Fruit fly (Drosophila melanogaster) whole organism, embryonic: Measurements from ENCODE around the gene CG43675.
A peak's percentile ranks its signal among the peaks of the same experiment; 100 is the strongest.

Experiments
- ATbp ChIP-seq: fragments of 200-800 bp; sonication (Bioruptor generic); optimal IDR thresholded peaks from 2 replicates; lab custom pipeline; 2017; ENCODE audit warnings: missing biosample characterization, mild to moderate bottlenecking, missing genetic modification characterization, missing genetic modification reagents
- Adf1 ChIP-seq: fragments of 200-800 bp; sonication (Bioruptor generic); IDR thresholded peaks from 2 replicates; pipeline ENCODE4 v1.3.6; 2022; ENCODE audit warnings: missing biosample characterization, missing genetic modification characterization
- CG11723 ChIP-seq: fragments of 200-800 bp; sonication (Bioruptor generic); optimal IDR thresholded peaks from 2 replicates; lab custom pipeline; 2017; ENCODE audit warnings: missing biosample characterization, mild to moderate bottlenecking, missing genetic modification characterization
- CG12299 ChIP-seq: fragments of 200-800 bp; sonication (Bioruptor generic); optimal IDR thresholded peaks from 2 replicates; lab custom pipeline; 2018; ENCODE audit warnings: missing biosample characterization, mild to moderate bottlenecking, missing genetic modification characterization
- CG1233 ChIP-seq: fragments of 200-800 bp; sonication (Bioruptor generic); optimal IDR thresholded peaks from 4 replicates; lab custom pipeline; 2018; ENCODE audit warnings: missing biosample characterization, mild to moderate bottlenecking, missing genetic modification characterization
- CG15073 ChIP-seq: fragments of 200-800 bp; sonication (Bioruptor generic); optimal IDR thresholded peaks from 2 replicates; lab custom pipeline; 2016; ENCODE audit warnings: missing biosample characterization, missing genetic modification characterization
- CG1602 ChIP-seq: fragments of 200-800 bp; sonication (Bioruptor generic); optimal IDR thresholded peaks from 3 replicates; lab custom pipeline; 2016; ENCODE audit warnings: missing biosample characterization, missing genetic modification characterization
- CG30431 ChIP-seq: fragments of 200-800 bp; sonication (Bioruptor generic); optimal IDR thresholded peaks from 2 replicates; lab custom pipeline; 2017; ENCODE audit warnings: missing biosample characterization, missing genetic modification characterization
- CG4360 ChIP-seq: fragments of 200-800 bp; sonication (Bioruptor generic); IDR thresholded peaks from 2 replicates; pipeline ENCODE4 v1.3.6; 2022; ENCODE audit warnings: missing biosample characterization, missing genetic modification characterization
- CG43689 ChIP-seq: fragments of 200-800 bp; sonication (Bioruptor generic); IDR thresholded peaks from 2 replicates; pipeline ENCODE4 v1.3.6; 2022; ENCODE audit warnings: missing biosample characterization, missing genetic modification characterization
- CG4854 ChIP-seq: fragments of 200-800 bp; sonication (Bioruptor generic); optimal IDR thresholded peaks from 2 replicates; lab custom pipeline; 2016; ENCODE audit warnings: missing biosample characterization, missing genetic modification characterization, inconsistent platforms
- CG6654 ChIP-seq: fragments of 200-800 bp; sonication (Bioruptor generic); optimal IDR thresholded peaks from 2 replicates; lab custom pipeline; 2017; ENCODE audit warnings: missing biosample characterization, mild to moderate bottlenecking, missing genetic modification characterization
- CG6765 ChIP-seq: fragments of 200-800 bp; sonication (Bioruptor generic); optimal IDR thresholded peaks from 3 replicates; lab custom pipeline; 2017; ENCODE audit warnings: missing biosample characterization, mild to moderate bottlenecking, missing genetic modification characterization
- CG7745 ChIP-seq: fragments of 200-800 bp; sonication (Bioruptor generic); optimal IDR thresholded peaks from 2 replicates; lab custom pipeline; 2018; ENCODE audit warnings: missing biosample characterization, mild to moderate bottlenecking, missing genetic modification characterization, moderate library complexity
- CG7786 ChIP-seq: fragments of 200-800 bp; sonication (Bioruptor generic); optimal IDR thresholded peaks from 2 replicates; lab custom pipeline; 2016; ENCODE audit warnings: missing biosample characterization, missing genetic modification characterization
- CG7839 ChIP-seq: fragments of 200-800 bp; sonication (Bioruptor generic); optimal IDR thresholded peaks from 3 replicates; lab custom pipeline; 2018; ENCODE audit warnings: missing biosample characterization, mild to moderate bottlenecking, missing genetic modification characterization, moderate library complexity
- CG8281 ChIP-seq: fragments of 200-800 bp; sonication (Bioruptor generic); optimal IDR thresholded peaks from 2 replicates; lab custom pipeline; 2018; ENCODE audit warnings: missing biosample characterization, mild to moderate bottlenecking, missing genetic modification characterization, moderate library complexity
- CG8359 ChIP-seq: fragments of 200-800 bp; sonication (Bioruptor generic); optimal IDR thresholded peaks from 2 replicates; lab custom pipeline; 2017; ENCODE audit warnings: missing biosample characterization, mild to moderate bottlenecking, missing genetic modification characterization, borderline replicate concordance
- CG9215 ChIP-seq: fragments of 200-800 bp; sonication (Bioruptor generic); IDR thresholded peaks from 2 replicates; pipeline ENCODE4 v1.3.6; 2022; ENCODE audit warnings: missing biosample characterization, missing genetic modification characterization
- CG9609 ChIP-seq: fragments of 200-800 bp; sonication (Bioruptor generic); optimal IDR thresholded peaks from 3 replicates; lab custom pipeline; 2016; ENCODE audit warnings: missing biosample characterization, missing genetic modification characterization
- CG9817 ChIP-seq: fragments of 200-800 bp; sonication (Bioruptor generic); optimal IDR thresholded peaks from 2 replicates; lab custom pipeline; 2018; ENCODE audit warnings: missing biosample characterization, mild to moderate bottlenecking, missing genetic modification characterization, moderate library complexity
- CG9932 ChIP-seq: fragments of 200-800 bp; sonication (Bioruptor generic); IDR thresholded peaks from 2 replicates; pipeline ENCODE4 v1.3.6; 2022; ENCODE audit warnings: missing biosample characterization, missing genetic modification characterization
- D19B ChIP-seq: fragments of 200-800 bp; sonication (Bioruptor generic); optimal IDR thresholded peaks from 2 replicates; lab custom pipeline; 2017; ENCODE audit warnings: missing biosample characterization, mild to moderate bottlenecking, missing genetic modification characterization
- Deaf1 ChIP-seq: fragments of 200-800 bp; optimal IDR thresholded peaks from 3 replicates; lab custom pipeline; 2019; ENCODE audit warnings: missing biosample characterization, mild to moderate bottlenecking, missing genetic modification characterization, moderate library complexity
- Dip3 ChIP-seq: fragments of 200-800 bp; sonication (Bioruptor generic); optimal IDR thresholded peaks from 3 replicates; lab custom pipeline; 2016; ENCODE audit warnings: missing biosample characterization, missing genetic modification characterization
- Ets97D ChIP-seq: fragments of 200-800 bp; sonication (Bioruptor generic); optimal IDR thresholded peaks from 3 replicates; lab custom pipeline; 2016; ENCODE audit warnings: missing biosample characterization, missing genetic modification characterization
- HHEX ChIP-seq: fragments of 200-800 bp; sonication (Bioruptor generic); optimal IDR thresholded peaks from 3 replicates; lab custom pipeline; 2017; ENCODE audit warnings: missing biosample characterization, mild to moderate bottlenecking, missing genetic modification characterization, missing genetic modification reagents
- Hsf ChIP-seq: fragments of 200-800 bp; sonication (Bioruptor generic); optimal IDR thresholded peaks from 3 replicates; lab custom pipeline; 2016; ENCODE audit warnings: missing biosample characterization, missing genetic modification characterization
- Kr ChIP-seq: fragments of 200-800 bp; sonication (Bioruptor generic); optimal IDR thresholded peaks from 2 replicates; lab custom pipeline; 2017; ENCODE audit warnings: missing biosample characterization, mild to moderate bottlenecking, missing genetic modification characterization
- Med ChIP-seq: fragments of 200-800 bp; sonication (Bioruptor generic); peaks from one replicate; lab custom pipeline; 2016; ENCODE audit warnings: missing biosample characterization, missing genetic modification characterization, mild to moderate bottlenecking, inconsistent platforms, moderate library complexity
- NC2α ChIP-seq: fragments of 200-800 bp; sonication (Bioruptor generic); optimal IDR thresholded peaks from 2 replicates; lab custom pipeline; 2016; ENCODE audit warnings: missing biosample characterization, missing genetic modification characterization
- NC2β ChIP-seq: fragments of 200-800 bp; sonication (Bioruptor generic); optimal IDR thresholded peaks from 2 replicates; lab custom pipeline; 2016; ENCODE audit warnings: missing biosample characterization, missing genetic modification characterization
- Six4 ChIP-seq: fragments of 200-800 bp; sonication (Bioruptor generic); optimal IDR thresholded peaks from 2 replicates; lab custom pipeline; 2016; ENCODE audit warnings: missing biosample characterization, missing genetic modification characterization
- Xbp1 ChIP-seq: fragments of 200-800 bp; sonication (Bioruptor generic); optimal IDR thresholded peaks from 3 replicates; lab custom pipeline; 2016; ENCODE audit warnings: missing biosample characterization, mild to moderate bottlenecking, missing genetic modification characterization
- YL-1 ChIP-seq: fragments of 200-800 bp; sonication (Bioruptor generic); optimal IDR thresholded peaks from 3 replicates; lab custom pipeline; 2017; ENCODE audit warnings: missing biosample characterization, mild to moderate bottlenecking, missing genetic modification characterization
- chn ChIP-seq: fragments of 200-800 bp; sonication (Bioruptor generic); optimal IDR thresholded peaks from 2 replicates; lab custom pipeline; 2016; ENCODE audit warnings: missing biosample characterization, missing genetic modification characterization
- dmrt99B ChIP-seq: fragments of 200-800 bp; sonication (Bioruptor generic); optimal IDR thresholded peaks from 2 replicates; lab custom pipeline; 2018; ENCODE audit warnings: missing biosample characterization, mild to moderate bottlenecking, missing genetic modification characterization, moderate library complexity
- fd96Cb ChIP-seq: fragments of 200-800 bp; sonication (Bioruptor generic); optimal IDR thresholded peaks from 2 replicates; lab custom pipeline; 2018; ENCODE audit warnings: missing biosample characterization, mild to moderate bottlenecking, missing genetic modification characterization, moderate library complexity
- gce ChIP-seq: fragments of 200-800 bp; sonication (Bioruptor generic); IDR thresholded peaks from 3 replicates; pipeline ENCODE4 v1.3.6; 2022; ENCODE audit warnings: missing biosample characterization, missing genetic modification characterization
- grn ChIP-seq: fragments of 200-800 bp; sonication (Bioruptor generic); optimal IDR thresholded peaks from 3 replicates; lab custom pipeline; 2017; ENCODE audit warnings: missing biosample characterization, missing genetic modification characterization
- kah ChIP-seq: fragments of 200-800 bp; sonication (Bioruptor generic); optimal IDR thresholded peaks from 2 replicates; lab custom pipeline; 2018; ENCODE audit warnings: missing biosample characterization, mild to moderate bottlenecking, missing genetic modification characterization
- kay ChIP-seq: fragments of 200-800 bp; sonication (Bioruptor generic); optimal IDR thresholded peaks from 2 replicates; lab custom pipeline; 2016; ENCODE audit warnings: missing biosample characterization, missing genetic modification characterization
- lbe ChIP-seq: fragments of 200-800 bp; sonication (Bioruptor generic); optimal IDR thresholded peaks from 2 replicates; lab custom pipeline; 2016; ENCODE audit warnings: missing biosample characterization, mild to moderate bottlenecking, missing genetic modification characterization
- lilli ChIP-seq: fragments of 200-800 bp; sonication (Bioruptor generic); optimal IDR thresholded peaks from 3 replicates; lab custom pipeline; 2016; ENCODE audit warnings: missing biosample characterization, missing genetic modification characterization
- pan ChIP-seq, 4 experiments: fragments of >200 bp in 3 of 4; fragments of 200-800 bp in 1 of 4; sonication (Bioruptor generic) in 1 of 4; optimal IDR thresholded peaks in 3 of 4; IDR thresholded peaks in 1 of 4; 2 replicates each; pipeline versions ENCODE4 v1.3.6 to Lab custom; 2017 to 2022; ENCODE audit warnings: missing biosample characterization in 2 of 4, missing genetic modification characterization in 2 of 4, mixed read lengths in 1 of 4
- ranshi ChIP-seq: fragments of 200-800 bp; sonication (Bioruptor generic); IDR thresholded peaks from 2 replicates; pipeline ENCODE4 v1.3.6; 2022; ENCODE audit warnings: missing biosample characterization, missing genetic modification characterization
- repo ChIP-seq: fragments of 200-800 bp; sonication (Bioruptor generic); optimal IDR thresholded peaks from 2 replicates; lab custom pipeline; 2016; ENCODE audit warnings: missing biosample characterization, missing genetic modification characterization
- sc ChIP-seq, 3 experiments: fragments of >200 bp in 2 of 3; fragments of 200-800 bp in 1 of 3; sonication (Bioruptor generic) in 1 of 3; optimal IDR thresholded peaks; 2 replicates in 2 of 3; 3 replicates in 1 of 3; lab custom pipeline; 2017; ENCODE audit warnings: mild to moderate bottlenecking in 1 of 3, missing biosample characterization in 1 of 3, missing genetic modification characterization in 1 of 3, missing genetic modification reagents in 1 of 3
- tup ChIP-seq: fragments of 200-800 bp; sonication (Bioruptor generic); optimal IDR thresholded peaks from 2 replicates; lab custom pipeline; 2016; ENCODE audit warnings: missing biosample characterization, mild to moderate bottlenecking, missing genetic modification characterization, moderate library complexity
- zen ChIP-seq: fragments of 200-800 bp; sonication (Bioruptor generic); optimal IDR thresholded peaks from 3 replicates; lab custom pipeline; 2018; ENCODE audit warnings: missing biosample characterization, mild to moderate bottlenecking, missing genetic modification characterization, moderate library complexity

Gene CG43675

DNA sequence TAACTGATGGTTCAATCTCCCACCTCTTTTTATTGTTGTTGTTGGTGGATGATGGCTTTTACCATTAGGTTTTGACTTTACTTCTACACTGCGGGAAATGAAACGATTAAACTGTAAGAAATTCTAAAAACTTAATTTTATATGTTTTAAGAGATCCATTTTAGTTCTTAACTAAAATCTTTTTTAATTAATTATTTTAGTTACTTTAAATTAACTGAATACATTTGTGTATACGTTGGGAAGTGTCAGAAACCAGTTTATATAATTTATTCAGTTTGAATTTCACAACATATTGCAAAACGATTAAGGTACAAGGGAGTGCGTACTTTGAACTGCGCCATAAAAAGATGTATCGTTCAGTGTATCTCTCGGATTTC, 2.0 kb upstream of the CG43675 start (continued):
- TF ChIP-seq CG12299 (tag; lab: Kevin White, UChicago) (peak; percentile 83), CG6654 (GFP tag; lab: Kevin White, UChicago) (peak; percentile 63), kay (GFP tag; lab: Kevin White, UChicago) (no peak), Kr (GFP tag; lab: Kevin White, UChicago) (no peak), Xbp1 (GFP tag; lab: Kevin White, UChicago) (peak; percentile 84), NC2β (GFP tag; lab: Kevin White, UChicago) (peak; percentile 16), ATbp (peak; percentile 88), CG9817 (tag; lab: Kevin White, UChicago) (no peak), pan (optimal IDR thresholded peaks at IDR 0.05; lab: Kevin White, UChicago) (no peak), pan (GFP tag; optimal IDR thresholded peaks at IDR 0.05 in 1 of 2, IDR thresholded peaks at IDR 0.05 in 1 of 2) (no peak), CG9609 (GFP tag; lab: Kevin White, UChicago) (peak; percentile 39), CG4360 (GFP tag; lab: Robert Waterston, UW) (no peak), gce (GFP tag; lab: Robert Waterston, UW) (no peak), lbe (GFP tag; lab: Kevin White, UChicago) (peak; percentile 70), Hsf (peak; percentile 75), kah (peak; percentile 64), CG43689 (GFP tag; lab: Robert Waterston, UW) (no peak), ranshi (no peak), Dip3 (GFP tag; lab: Kevin White, UChicago) (no peak), Ets97D (GFP tag; lab: Kevin White, UChicago) (no peak), repo (GFP tag; lab: Kevin White, UChicago) (no peak), CG7786 (GFP tag; lab: Kevin White, UChicago) (peak; percentile 30), Six4 (GFP tag; lab: Kevin White, UChicago) (peak; percentile 79), NC2α (GFP tag; lab: Kevin White, UChicago) (no peak), CG9932 (GFP tag; lab: Robert Waterston, UW) (no peak), CG30431 (GFP tag; lab: Kevin White, UChicago) (no peak), CG1602 (GFP tag; lab: Kevin White, UChicago) (peak; percentile 79), CG7745 (tag; lab: Kevin White, UChicago) (no peak), Deaf1 (tag; lab: Kevin White, UChicago) (peak; percentile 63), Med (GFP tag; lab: Kevin White, UChicago) (peak; percentile 85), dmrt99B (tag; lab: Kevin White, UChicago) (peak; percentile 94), sc (optimal IDR thresholded peaks at IDR 0.05; lab: Kevin White, UChicago) (no peak), sc (GFP tag; optimal IDR thresholded peaks at IDR 0.05; lab: Kevin White, UChicago) (peak; percentile 81), tup (GFP tag; lab: Kevin White, UChicago) (peak; percentile 43), grn (GFP tag; lab: Kevin White, UChicago) (peak; percentile 42), CG4854 (GFP tag; lab: Kevin White, UChicago) (peak; percentile 50), lilli (GFP tag; lab: Kevin White, UChicago) (peak; percentile 62), Adf1 (GFP tag; lab: Robert Waterston, UW) (no peak), HHEX (GFP tag; lab: Kevin White, UChicago) (peak; percentile 87), CG9215 (GFP tag; lab: Robert Waterston, UW) (no peak), CG8359 (GFP tag; lab: Kevin White, UChicago) (peak; percentile 63), YL-1 (GFP tag; lab: Kevin White, UChicago) (peak; percentile 47), CG15073 (GFP tag; lab: Kevin White, UChicago) (peak; percentile 10), zen (peak; percentile 72), CG6765 (GFP tag; lab: Kevin White, UChicago) (peak; percentile 36), D19B (peak; percentile 70), CG1233 (GFP tag; lab: Kevin White, UChicago) (peak; percentile 85), CG11723 (peak; percentile 61), CG8281 (peak; percentile 63), CG7839 (tag; lab: Kevin White, UChicago) (peak; percentile 93), fd96Cb (tag; lab: Kevin White, UChicago) (peak; percentile 90), chn (GFP tag; lab: Kevin White, UChicago) (peak; percentile 49)
